Worm (Caenorhabditis elegans): ENCODE results near the gene C27D6.12.

Gene C27D6.12

ce11 chrII:5181497-5181896 lies 3.7 kb upstream of the C27D6.12 start (continued):
- TF ChIP-seq ztf-7 (tag; optimal IDR thresholded peaks at IDR 0.05) (no peak), lir-3 (tag; optimal IDR thresholded peaks at IDR 0.05) (no peak), mes-2 (tag; optimal IDR thresholded peaks at IDR 0.05; ENCODE audit: poor library complexity, severe bottlenecking) (peak; percentile 56), zip-11 (GFP tag; IDR thresholded peaks at IDR 0.05) (no peak)

ce11 chrII:5180272-5180671 lies 2.5 kb upstream of the C27D6.12 start:
- TF ChIP-seq hif-1 (tag; optimal IDR thresholded peaks at IDR 0.05) (no peak), aha-1 (tag) (peak; percentile 86), lin-29 (GFP tag; IDR thresholded peaks at IDR 0.05) (no peak), lir-3 (tag; optimal IDR thresholded peaks at IDR 0.05) (no peak), ceh-62 (tag; optimal IDR thresholded peaks at IDR 0.05) (no peak), daf-12 (tag; optimal IDR thresholded peaks at IDR 0.05) (no peak), madf-9 (GFP tag; conservative IDR thresholded peaks at IDR 0.05) (no peak), unc-130 (GFP tag; optimal IDR thresholded peaks at IDR 0.05) (no peak)

- TF ChIP-seq R02D3.7 (tag; optimal IDR thresholded peaks at IDR 0.05) = no peak
- TF ChIP-seq php-3 (GFP tag; IDR thresholded peaks at IDR 0.05) = no peak
- TF ChIP-seq Y105C5A.15 (GFP tag; IDR thresholded peaks at IDR 0.05) = no peak
- TF ChIP-seq aly-2 (tag; optimal IDR thresholded peaks at IDR 0.05) = no peak
- 0 out of 2 replicates have a peak, but pooled peaks have one; percentile 21 for TF ChIP-seq saeg-2 (GFP tag; IDR thresholded peaks at IDR 0.05)
- TF ChIP-seq sdz-12 (GFP tag; optimal IDR thresholded peaks at IDR 0.05) = peak; percentile 40
- TF ChIP-seq T26A8.4 (GFP tag; IDR thresholded peaks at IDR 0.05) = peak; percentile 56
- no peak for TF ChIP-seq nhr-102 (tag; optimal IDR thresholded peaks at IDR 0.05)
- TF ChIP-seq Y75B8A.6 (GFP tag; IDR thresholded peaks at IDR 0.05) = 0 out of 2 replicates have a peak, but pooled peaks have one; percentile 12
- TF ChIP-seq duxl-1 (tag; optimal IDR thresholded peaks at IDR 0.05; ENCODE audit: poor library complexity) = no peak
- TF ChIP-seq D1046.2 (GFP tag; IDR thresholded peaks at IDR 0.05) = no peak
- TF ChIP-seq daf-12 (tag; optimal IDR thresholded peaks at IDR 0.05) = no peak
- TF ChIP-seq lsy-2 (tag; optimal IDR thresholded peaks at IDR 0.05) = peak in 1 of 2 experiments; percentile 11
- no peak for TF ChIP-seq hif-1 (tag; optimal IDR thresholded peaks at IDR 0.05)
Observed at ce11 chrII:5178609-5179008, 807 bp upstream of the C27D6.12 start.

- TF ChIP-seq vab-7 (GFP tag; IDR thresholded peaks at IDR 0.05) = no peak
- no peak for TF ChIP-seq dmd-8 (GFP tag; IDR thresholded peaks at IDR 0.05)
- no peak for TF ChIP-seq ceh-44 (GFP tag; IDR thresholded peaks at IDR 0.05)
- TF ChIP-seq aha-1 (tag) = peak; percentile 93
- TF ChIP-seq ztf-7 (tag; optimal IDR thresholded peaks at IDR 0.05) = no peak
- peak in 1 of 2 experiments; percentile 37 for TF ChIP-seq unc-62 (GFP tag; optimal IDR thresholded peaks at IDR 0.05 in 1 of 2)
- no peak for TF ChIP-seq unc-62 (tag; optimal IDR thresholded peaks at IDR 0.05)
Observed at ce11 chrII:5176934-5177333, 868 bp downstream of the C27D6.12 start.

DNA sequence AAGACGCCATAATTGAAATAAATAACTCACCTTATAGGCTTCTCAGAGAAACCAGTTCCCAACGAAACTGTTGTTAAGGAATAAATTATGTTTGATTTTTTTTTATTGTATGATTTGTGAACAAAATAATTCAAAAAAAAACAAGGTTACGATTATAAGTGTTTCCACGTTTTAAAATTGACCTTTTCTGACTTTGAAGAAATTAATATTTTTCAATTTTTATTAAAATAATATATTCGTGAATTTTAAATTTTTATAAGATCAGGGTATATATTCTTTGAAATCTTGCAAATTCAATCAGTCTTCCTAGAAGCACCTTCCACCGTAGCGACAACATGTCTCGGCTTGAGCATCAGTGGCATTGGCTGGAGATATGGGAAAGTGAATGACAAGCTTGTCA lies 3.4 kb downstream of the C27D6.12 start, which contains the start of gene C27D6.3:
Gene C27D6.3 (minus strand): TSS at position 101 of the 400 bp plus-strand sequence.
- TF ChIP-seq snpc-4 (tag; optimal IDR thresholded peaks at IDR 0.05) = no peak
- TF ChIP-seq nhr-41 (GFP tag; IDR thresholded peaks at IDR 0.05) = no peak
- TF ChIP-seq F26F4.8 (GFP tag; conservative IDR thresholded peaks at IDR 0.05) = no peak
- TF ChIP-seq gei-8 (GFP tag; optimal IDR thresholded peaks at IDR 0.05) = no peak
- no peak for TF ChIP-seq aha-1 (tag)
- TF ChIP-seq ama-1 (optimal IDR thresholded peaks at IDR 0.05) = no peak
- no peak for TF ChIP-seq duxl-1 (tag; optimal IDR thresholded peaks at IDR 0.05; ENCODE audit: poor library complexity)

DNA sequence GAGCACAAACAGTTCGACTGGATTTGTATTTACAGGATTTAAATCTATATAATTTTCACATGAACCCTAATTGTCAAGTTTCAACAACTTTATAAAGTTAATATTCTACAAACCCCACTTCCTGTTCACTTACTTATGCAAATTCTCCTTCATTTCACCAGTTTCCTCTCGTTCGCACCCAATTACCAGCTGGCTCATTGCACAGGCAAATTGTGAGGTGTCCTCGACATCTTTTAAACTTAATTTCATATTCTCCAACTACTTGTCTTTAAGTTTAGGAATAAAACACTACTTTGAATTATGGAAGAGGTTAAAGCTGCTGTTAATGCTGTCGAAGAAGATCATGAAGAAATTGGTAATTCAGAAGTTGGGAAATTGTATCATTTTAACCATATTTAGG lies 5.4 kb downstream of the C27D6.12 start, which contains the start of gene C27D6.1:
Gene C27D6.1 (plus strand): TSS at position 301 of the 400 bp plus-strand sequence.
- TF ChIP-seq unc-130 (GFP tag; optimal IDR thresholded peaks at IDR 0.05) = no peak
- no peak for TF ChIP-seq nhr-11 (tag; optimal IDR thresholded peaks at IDR 0.05)
- peak in 1 of 2 experiments; percentile 74 for TF ChIP-seq unc-62 (GFP tag; optimal IDR thresholded peaks at IDR 0.05 in 1 of 2)
- TF ChIP-seq unc-62 (tag; optimal IDR thresholded peaks at IDR 0.05) = no peak
- TF ChIP-seq fkh-10 (GFP tag; optimal IDR thresholded peaks at IDR 0.05) = no peak
- peak; percentile 5 for TF ChIP-seq aha-1 (tag)

Data from whole organism, L4 larva.